Fruit fly (Drosophila melanogaster): Measurements from ENCODE around the gene CG42752.

CG42752 gene

DNA sequence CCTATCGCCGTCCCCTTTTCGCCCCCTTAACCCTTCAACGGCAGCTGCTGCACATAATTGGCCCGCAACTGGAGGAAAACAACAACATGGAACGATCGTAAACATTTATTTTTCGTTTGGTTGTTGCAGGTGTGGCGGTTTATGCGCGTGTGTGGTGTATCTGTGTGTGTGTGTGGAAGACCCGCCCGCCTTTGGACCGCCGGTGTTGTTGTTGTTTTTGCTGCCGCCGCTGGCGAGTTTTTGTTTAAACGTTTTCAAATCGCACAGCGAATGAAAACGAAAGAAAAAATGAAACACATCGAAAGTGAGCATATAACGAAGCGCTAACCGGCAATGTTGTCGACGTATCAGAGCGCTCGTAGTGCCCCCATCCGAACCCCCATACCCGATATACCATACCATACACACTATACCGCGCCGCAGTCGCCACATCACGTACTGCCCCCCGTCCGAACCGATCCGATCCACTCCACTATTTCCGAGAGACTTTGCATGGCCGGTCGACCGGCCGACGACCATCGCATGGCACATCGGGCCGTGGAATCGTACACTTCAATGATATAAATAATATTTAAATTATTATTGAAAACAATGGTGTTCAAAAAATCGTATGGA, 4.2 kb downstream of the CG42752 start (continued):
- TF ChIP-seq CG18011 (GFP tag; optimal IDR thresholded peaks at IDR 0.05) (no peak), gsb (GFP tag; IDR thresholded peaks at IDR 0.05) (no peak), fd3F (GFP tag; optimal IDR thresholded peaks at IDR 0.05) (no peak), CG10654 (GFP tag; optimal IDR thresholded peaks at IDR 0.05) (no peak), CG11560 (tag; IDR thresholded peaks at IDR 0.05) (no peak), Meics (GFP tag; optimal IDR thresholded peaks at IDR 0.05) (no peak), tap (tag; optimal IDR thresholded peaks at IDR 0.05) (no peak), ewg (GFP tag; optimal IDR thresholded peaks at IDR 0.05) (no peak), gem (tag; optimal IDR thresholded peaks at IDR 0.05) (no peak), Drgx (GFP tag; IDR thresholded peaks at IDR 0.05) (0 out of 2 replicates have a peak, but pooled peaks have one; percentile 15), CG8388 (GFP tag; optimal IDR thresholded peaks at IDR 0.05) (no peak), gce (GFP tag; IDR thresholded peaks at IDR 0.05) (no peak), wek (GFP tag; optimal IDR thresholded peaks at IDR 0.05) (no peak), Gug (GFP tag; IDR thresholded peaks at IDR 0.05) (no peak), prd (optimal IDR thresholded peaks at IDR 0.05) (no peak), prd (GFP tag; IDR thresholded peaks at IDR 0.05) (no peak), CG13287 (GFP tag; IDR thresholded peaks at IDR 0.05; ENCODE audit: partially characterized antibody) (0 out of 2 replicates have a peak, but pooled peaks have one; percentile 20), NC2β (GFP tag; optimal IDR thresholded peaks at IDR 0.05) (no peak), kah (GFP tag; optimal IDR thresholded peaks at IDR 0.05) (no peak), CG8281 (tag; optimal IDR thresholded peaks at IDR 0.05) (no peak), vnd (GFP tag; IDR thresholded peaks at IDR 0.05; ENCODE audit: partially characterized antibody) (no peak), H15 (GFP tag; IDR thresholded peaks at IDR 0.05) (0 out of 3 replicates have a peak, but pooled peaks have one; percentile 8), CG11696 (GFP tag; IDR thresholded peaks at IDR 0.05) (no peak), Ravus (GFP tag; IDR thresholded peaks at IDR 0.05) (no peak), so (GFP tag; IDR thresholded peaks at IDR 0.05) (no peak), Max (GFP tag; optimal IDR thresholded peaks at IDR 0.05) (no peak), nerfin-1 (tag; optimal IDR thresholded peaks at IDR 0.05) (no peak), CG17328 (GFP tag; IDR thresholded peaks at IDR 0.05) (no peak), ssp (GFP tag; IDR thresholded peaks at IDR 0.05) (no peak), Lhr (GFP tag; optimal IDR thresholded peaks at IDR 0.05) (no peak), ro (GFP tag; IDR thresholded peaks at IDR 0.05) (no peak), CG15696 (tag; optimal IDR thresholded peaks at IDR 0.05) (no peak), D19B (GFP tag; optimal IDR thresholded peaks at IDR 0.05) (no peak), dysf (GFP tag; IDR thresholded peaks at IDR 0.05) (no peak), CG34376 (GFP tag; optimal IDR thresholded peaks at IDR 0.05) (no peak), CG6272 (GFP tag; IDR thresholded peaks at IDR 0.05) (no peak), CG31224 (GFP tag; IDR thresholded peaks at IDR 0.05) (no peak), CG12155 (GFP tag; optimal IDR thresholded peaks at IDR 0.05) (no peak), CG33213 (GFP tag; optimal IDR thresholded peaks at IDR 0.05) (no peak), lov (optimal IDR thresholded peaks at IDR 0.05) (no peak), lov (GFP tag; IDR thresholded peaks at IDR 0.05) (no peak), CG9609 (GFP tag; optimal IDR thresholded peaks at IDR 0.05) (no peak), chm (GFP tag; IDR thresholded peaks at IDR 0.05) (no peak), gcm2 (GFP tag; optimal IDR thresholded peaks at IDR 0.05) (no peak), lola (GFP tag; optimal IDR thresholded peaks at IDR 0.05) (no peak), Sox100B (GFP tag; optimal IDR thresholded peaks at IDR 0.05) (no peak), CG4820 (GFP tag; optimal IDR thresholded peaks at IDR 0.05) (no peak), CG4707 (GFP tag; optimal IDR thresholded peaks at IDR 0.05) (no peak), CG10565 (GFP tag; optimal IDR thresholded peaks at IDR 0.05) (no peak), bcd (GFP tag; optimal IDR thresholded peaks at IDR 0.05) (no peak), ranshi (GFP tag; IDR thresholded peaks at IDR 0.05) (no peak), sob (GFP tag; IDR thresholded peaks at IDR 0.05) (no peak)

Measured in whole organism, embryonic.